Worm (Caenorhabditis elegans) whole organism, L2 larva: ENCODE data around the gene cth-2.

Experiments
- F13H6.1 ChIP-seq: sonication (generic microtip); optimal IDR thresholded peaks from 2 replicates; lab custom pipeline; 2016; ENCODE audit warnings: missing genetic modification characterization, missing compliant biosample characterization
- R02D3.7 ChIP-seq: fragments of 150-350 bp; optimal IDR thresholded peaks from 2 replicates; lab custom pipeline; 2014; ENCODE audit warnings: missing biosample characterization, missing genetic modification characterization
- alr-1 ChIP-seq: fragments of 150-350 bp; optimal IDR thresholded peaks from 2 replicates; lab custom pipeline; 2014; ENCODE audit warnings: missing biosample characterization, missing genetic modification characterization
- egl-27 ChIP-seq: sonication (generic microtip); optimal IDR thresholded peaks from 3 replicates; lab custom pipeline; 2017; ENCODE audit warnings: missing biosample characterization, missing genetic modification reagents, missing genetic modification characterization
- elt-1 ChIP-seq: fragments of 150-350 bp; optimal IDR thresholded peaks from 2 replicates; lab custom pipeline; 2014; ENCODE audit warnings: missing biosample characterization, missing genetic modification characterization
- fos-1 ChIP-seq: fragments of 150-350 bp; optimal IDR thresholded peaks from 2 replicates; lab custom pipeline; 2014; ENCODE audit warnings: missing biosample characterization, missing genetic modification characterization
- lin-11 ChIP-seq: fragments of 150-350 bp; sonication (generic microtip); optimal IDR thresholded peaks from 2 replicates; lab custom pipeline; 2014; ENCODE audit warnings: missing biosample characterization, missing genetic modification characterization, inconsistent platforms, mixed read lengths
- mdl-1 ChIP-seq, 2 experiments: fragments of 150-350 bp in 1 of 2; sonication (generic microtip) in 1 of 2; optimal IDR thresholded peaks; 2 replicates each; lab custom pipeline; 2017; ENCODE audit warnings: missing biosample characterization in 2 of 2, missing genetic modification characterization in 2 of 2
- nhr-12 ChIP-seq: fragments of 150-350 bp; optimal IDR thresholded peaks from 2 replicates; lab custom pipeline; 2014; ENCODE audit warnings: missing biosample characterization, missing genetic modification characterization
- nhr-129 ChIP-seq: fragments of 150-350 bp; optimal IDR thresholded peaks from 2 replicates; lab custom pipeline; 2014; ENCODE audit warnings: missing biosample characterization, missing genetic modification characterization
- snpc-4 ChIP-seq: fragments of 150-350 bp; optimal IDR thresholded peaks from 2 replicates; lab custom pipeline; 2014; ENCODE audit warnings: missing biosample characterization, missing genetic modification characterization
- zag-1 ChIP-seq: fragments of 150-350 bp; optimal IDR thresholded peaks from 2 replicates; lab custom pipeline; 2014; ENCODE audit warnings: missing biosample characterization, missing genetic modification characterization

- TF ChIP-seq zag-1 (no peak), egl-27 (tag; lab: Kevin White, UChicago) (no peak), elt-1 (tag; lab: Kevin White, UChicago) (no peak), lin-11 (no peak), fos-1 (tag; lab: Kevin White, UChicago) (no peak), F13H6.1 (tag; lab: Kevin White, UChicago) (no peak), R02D3.7 (no peak), nhr-129 (tag; lab: Kevin White, UChicago) (no peak), mdl-1 (tag; optimal IDR thresholded peaks at IDR 0.05; lab: Kevin White, UChicago) (no peak), snpc-4 (no peak), alr-1 (tag; lab: Kevin White, UChicago) (no peak), nhr-12 (tag; lab: Kevin White, UChicago) (no peak)
Measured at ce11 chrII:7103111-7103510, 45.4 kb upstream of the cth-2 start.
